Worm (Caenorhabditis elegans) whole organism, L1 larva: ENCODE results near the gene ZK697.14.
A peak's percentile ranks its signal among the peaks of the same experiment; 100 is the strongest.

ENCODE experiments used
- ama-1 ChIP-seq: fragments of 150-350 bp; optimal IDR thresholded peaks from 2 replicates; lab custom pipeline; 2014
- ceh-8 ChIP-seq: fragments of 200-800 bp; sonication (Bioruptor generic); optimal IDR thresholded peaks from 2 replicates; lab custom pipeline; 2018; ENCODE audit warnings: mild to moderate bottlenecking, missing genetic modification characterization, moderate library complexity, missing compliant biosample characterization
- ces-1 ChIP-seq: fragments of 150-350 bp; optimal IDR thresholded peaks from 2 replicates; lab custom pipeline; 2014; ENCODE audit warnings: missing biosample characterization, missing genetic modification reagents, missing genetic modification characterization
- fkh-10 ChIP-seq: sonication (generic microtip); optimal IDR thresholded peaks from 2 replicates; lab custom pipeline; 2017; ENCODE audit warnings: missing biosample characterization, missing genetic modification reagents, missing genetic modification characterization
- fos-1 ChIP-seq: fragments of 150-350 bp; optimal IDR thresholded peaks from 2 replicates; lab custom pipeline; 2014; ENCODE audit warnings: missing biosample characterization, missing genetic modification characterization
- jun-1 ChIP-seq: fragments of 150-350 bp; optimal IDR thresholded peaks from 2 replicates; lab custom pipeline; 2014; ENCODE audit warnings: missing biosample characterization, missing genetic modification reagents, missing genetic modification characterization
- lin-39 ChIP-seq: fragments of 150-350 bp; optimal IDR thresholded peaks from 2 replicates; lab custom pipeline; 2014; ENCODE audit warnings: missing biosample characterization, missing genetic modification reagents, missing genetic modification characterization
- lsy-2 ChIP-seq, 2 experiments: fragments of 150-350 bp; optimal IDR thresholded peaks; 2 replicates each; lab custom pipeline; 2014; ENCODE audit warnings: missing biosample characterization in 2 of 2, missing genetic modification characterization in 2 of 2
- nhr-237 ChIP-seq: fragments of 150-350 bp; optimal IDR thresholded peaks from 2 replicates; lab custom pipeline; 2014; ENCODE audit warnings: missing biosample characterization, missing genetic modification characterization
- nhr-85 ChIP-seq: sonication (generic microtip); peaks from one replicate; lab custom pipeline; 2016; ENCODE audit warnings: missing genetic modification characterization, inconsistent platforms, missing compliant biosample characterization
- pqm-1 ChIP-seq: sonication (generic microtip); optimal IDR thresholded peaks from 3 replicates; lab custom pipeline; 2017; ENCODE audit warnings: missing biosample characterization, missing genetic modification characterization
- sup-37 ChIP-seq: fragments of 200-800 bp; sonication (Bioruptor generic); optimal IDR thresholded peaks from 2 replicates; lab custom pipeline; 2018; ENCODE audit warnings: mild to moderate bottlenecking, missing genetic modification characterization, missing compliant biosample characterization
- tbx-2 ChIP-seq: sonication (generic microtip); optimal IDR thresholded peaks from 2 replicates; lab custom pipeline; 2016; ENCODE audit warnings: missing genetic modification characterization, missing compliant biosample characterization
- unc-30 ChIP-seq: sonication (generic microtip); optimal IDR thresholded peaks from 2 replicates; lab custom pipeline; 2017; ENCODE audit warnings: missing biosample characterization, missing genetic modification characterization

DNA sequence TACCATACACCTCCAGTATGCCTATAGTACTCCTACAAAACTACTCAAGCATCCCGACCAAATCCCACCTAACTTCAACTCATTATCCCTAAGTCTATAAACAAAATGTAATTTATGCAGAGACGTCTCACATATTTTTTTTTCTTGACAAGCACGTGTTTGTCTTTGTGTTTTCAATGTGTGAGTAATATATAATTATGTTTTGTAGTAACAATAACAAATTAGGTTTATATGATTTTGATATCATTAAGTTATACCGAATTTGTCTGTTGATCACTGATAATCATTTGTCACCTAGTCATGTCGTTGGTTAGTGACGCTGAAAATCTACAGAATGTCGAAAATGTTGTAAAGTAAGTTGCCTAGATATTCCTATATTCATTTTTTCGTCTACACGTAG lies 35.6 kb downstream of the ZK697.14 start, which contains the start of gene srw-102:
- no peak for TF ChIP-seq fos-1 (tag; lab: Kevin White, UChicago)
- no peak for TF ChIP-seq sup-37
- no peak for TF ChIP-seq nhr-237 (tag; lab: Kevin White, UChicago)
- TF ChIP-seq ceh-8 (GFP tag; lab: Kevin White, UChicago) = peak; percentile 81
- TF ChIP-seq tbx-2 (tag; lab: Kevin White, UChicago) = no peak
- TF ChIP-seq ama-1 (lab: Kevin White, UChicago) = no peak
- no peak for TF ChIP-seq unc-30
- no peak for TF ChIP-seq lsy-2 (tag; optimal IDR thresholded peaks at IDR 0.05; lab: Kevin White, UChicago)
- no peak for TF ChIP-seq pqm-1 (tag; lab: Kevin White, UChicago)
- no peak for TF ChIP-seq lin-39
- no peak for TF ChIP-seq ces-1 (GFP tag; lab: Kevin White, UChicago)
- no peak for TF ChIP-seq jun-1 (tag; lab: Kevin White, UChicago)
- no peak for TF ChIP-seq nhr-85 (tag; lab: Kevin White, UChicago)
- no peak for TF ChIP-seq fkh-10 (GFP tag; lab: Kevin White, UChicago)
